Fruit fly (Drosophila melanogaster) whole organism, embryonic: ENCODE data around the gene CG44040.
A peak's percentile ranks its signal among the peaks of the same experiment; 100 is the strongest.

Source experiments
- Antp ChIP-seq: fragments of 200-800 bp; sonication (Bioruptor generic); optimal IDR thresholded peaks from 3 replicates; lab custom pipeline; 2016; ENCODE audit warnings: missing biosample characterization, missing genetic modification characterization
- B-H1 ChIP-seq: fragments of 200-800 bp; sonication (Bioruptor generic); IDR thresholded peaks from 3 replicates; pipeline ENCODE4 v1.3.6; 2022; ENCODE audit warnings: missing biosample characterization, missing genetic modification characterization
- Blimp-1 ChIP-seq: fragments of 200-800 bp; sonication (Bioruptor generic); optimal IDR thresholded peaks from 3 replicates; lab custom pipeline; 2018; ENCODE audit warnings: missing biosample characterization, missing genetic modification characterization, mild to moderate bottlenecking, moderate library complexity, missing genetic modification reagents
- CG1024 ChIP-seq: fragments of 200-800 bp; sonication (Bioruptor generic); IDR thresholded peaks from 2 replicates; pipeline ENCODE4 v1.3.6; 2022; ENCODE audit warnings: missing biosample characterization, missing genetic modification characterization
- CG10543 ChIP-seq: fragments of 200-800 bp; sonication (Bioruptor generic); optimal IDR thresholded peaks from 3 replicates; lab custom pipeline; 2017; ENCODE audit warnings: missing biosample characterization, mild to moderate bottlenecking, missing genetic modification characterization, moderate library complexity
- CG11695 ChIP-seq: fragments of 200-800 bp; sonication (Bioruptor generic); IDR thresholded peaks from 3 replicates; pipeline ENCODE4 v1.3.6; 2022; ENCODE audit warnings: missing biosample characterization, missing genetic modification characterization
- CG12391 ChIP-seq: fragments of 200-800 bp; sonication (Bioruptor generic); optimal IDR thresholded peaks from 3 replicates; lab custom pipeline; 2018; ENCODE audit warnings: missing biosample characterization, mild to moderate bottlenecking, missing genetic modification characterization, moderate library complexity
- CG13123 ChIP-seq: fragments of 200-800 bp; sonication (Bioruptor generic); optimal IDR thresholded peaks from 2 replicates; lab custom pipeline; 2016; ENCODE audit warnings: missing biosample characterization, missing genetic modification characterization
- CG13894 ChIP-seq: fragments of 200-800 bp; sonication (Bioruptor generic); optimal IDR thresholded peaks from 3 replicates; lab custom pipeline; 2018; ENCODE audit warnings: missing biosample characterization, mild to moderate bottlenecking, missing genetic modification characterization, moderate library complexity
- CG14710 ChIP-seq: fragments of 200-800 bp; sonication (Bioruptor generic); optimal IDR thresholded peaks from 3 replicates; lab custom pipeline; 2019; ENCODE audit warnings: missing biosample characterization, mild to moderate bottlenecking, missing genetic modification characterization, moderate library complexity
- CG1603 ChIP-seq: fragments of 200-800 bp; sonication (Bioruptor generic); optimal IDR thresholded peaks from 2 replicates; lab custom pipeline; 2019; ENCODE audit warnings: missing biosample characterization, mild to moderate bottlenecking, missing genetic modification characterization, moderate library complexity
- CG18262 ChIP-seq: fragments of 200-800 bp; optimal IDR thresholded peaks from 3 replicates; lab custom pipeline; 2019; ENCODE audit warnings: missing biosample characterization, mild to moderate bottlenecking, missing genetic modification characterization, moderate library complexity
- CG32532 ChIP-seq: fragments of 200-800 bp; sonication (Bioruptor generic); IDR thresholded peaks from 2 replicates; pipeline ENCODE4 v1.3.6; 2022; ENCODE audit warnings: missing biosample characterization, missing genetic modification characterization
- CG33213 ChIP-seq: fragments of 200-800 bp; sonication (Bioruptor generic); optimal IDR thresholded peaks from 3 replicates; lab custom pipeline; 2016; ENCODE audit warnings: missing biosample characterization, missing genetic modification characterization
- CG34422 ChIP-seq: fragments of 200-800 bp; sonication (Bioruptor generic); IDR thresholded peaks from 3 replicates; pipeline ENCODE4 v1.3.6; 2022; ENCODE audit warnings: missing biosample characterization, missing genetic modification characterization
- CG4328 ChIP-seq: fragments of 200-800 bp; sonication (Bioruptor generic); optimal IDR thresholded peaks from 3 replicates; lab custom pipeline; 2017; ENCODE audit warnings: missing biosample characterization, missing genetic modification reagents, missing genetic modification characterization
- CG4617 ChIP-seq: fragments of 200-800 bp; sonication (Bioruptor generic); optimal IDR thresholded peaks from 3 replicates; lab custom pipeline; 2016; ENCODE audit warnings: missing biosample characterization, missing genetic modification characterization, borderline replicate concordance
- CG4854 ChIP-seq: fragments of 200-800 bp; sonication (Bioruptor generic); optimal IDR thresholded peaks from 2 replicates; lab custom pipeline; 2016; ENCODE audit warnings: missing biosample characterization, missing genetic modification characterization, inconsistent platforms
- CG6175 ChIP-seq: fragments of 200-800 bp; sonication (Bioruptor generic); IDR thresholded peaks from 3 replicates; pipeline ENCODE4 v1.3.6; 2022; ENCODE audit warnings: missing biosample characterization, missing genetic modification characterization
- CG6654 ChIP-seq: fragments of 200-800 bp; sonication (Bioruptor generic); optimal IDR thresholded peaks from 2 replicates; lab custom pipeline; 2017; ENCODE audit warnings: missing biosample characterization, mild to moderate bottlenecking, missing genetic modification characterization
- CG7786 ChIP-seq: fragments of 200-800 bp; sonication (Bioruptor generic); optimal IDR thresholded peaks from 2 replicates; lab custom pipeline; 2016; ENCODE audit warnings: missing biosample characterization, missing genetic modification characterization
- CG7963 ChIP-seq: fragments of 200-800 bp; sonication (Bioruptor generic); IDR thresholded peaks from 3 replicates; pipeline ENCODE4 v1.3.6; 2022; ENCODE audit warnings: missing biosample characterization, missing genetic modification characterization; ENCODE audit not compliant: partially characterized antibody
- CG8359 ChIP-seq: fragments of 200-800 bp; sonication (Bioruptor generic); optimal IDR thresholded peaks from 2 replicates; lab custom pipeline; 2017; ENCODE audit warnings: missing biosample characterization, mild to moderate bottlenecking, missing genetic modification characterization, borderline replicate concordance
- CG9215 ChIP-seq: fragments of 200-800 bp; sonication (Bioruptor generic); IDR thresholded peaks from 2 replicates; pipeline ENCODE4 v1.3.6; 2022; ENCODE audit warnings: missing biosample characterization, missing genetic modification characterization
- CG9797 ChIP-seq: fragments of 200-800 bp; sonication (Bioruptor generic); optimal IDR thresholded peaks from 3 replicates; lab custom pipeline; 2018; ENCODE audit warnings: missing biosample characterization, mild to moderate bottlenecking, missing genetic modification characterization
- Drgx ChIP-seq: fragments of 200-800 bp; sonication (Bioruptor generic); IDR thresholded peaks from 2 replicates; pipeline ENCODE4 v1.3.6; 2022; ENCODE audit warnings: missing biosample characterization, missing genetic modification characterization
- E2f2 ChIP-seq: fragments of 200-800 bp; sonication (Bioruptor generic); IDR thresholded peaks from 2 replicates; pipeline ENCODE4 v1.3.6; 2022; ENCODE audit warnings: missing biosample characterization, missing genetic modification characterization
- Eip74EF ChIP-seq, 2 experiments: fragments of 200-800 bp in 1 of 2; fragments of >200 bp in 1 of 2; sonication (Bioruptor generic) in 1 of 2; optimal IDR thresholded peaks; 2 replicates each; lab custom pipeline; 2017 to 2019; ENCODE audit warnings: missing biosample characterization in 2 of 2, missing genetic modification characterization in 2 of 2, mild to moderate bottlenecking in 1 of 2, moderate library complexity in 1 of 2
- Hmx ChIP-seq: fragments of 200-800 bp; sonication (Bioruptor generic); optimal IDR thresholded peaks from 2 replicates; lab custom pipeline; 2016; ENCODE audit warnings: missing biosample characterization, missing genetic modification characterization
- Hr3 ChIP-seq: fragments of 200-800 bp; sonication (Bioruptor generic); optimal IDR thresholded peaks from 3 replicates; lab custom pipeline; 2016; ENCODE audit warnings: missing biosample characterization, missing genetic modification characterization
- MESR4 ChIP-seq: fragments of 200-800 bp; sonication (Bioruptor generic); optimal IDR thresholded peaks from 2 replicates; lab custom pipeline; 2018; ENCODE audit warnings: missing biosample characterization, mild to moderate bottlenecking, missing genetic modification characterization, moderate library complexity
- Nf-YA ChIP-seq: fragments of 200-800 bp; sonication (Bioruptor generic); IDR thresholded peaks from 2 replicates; pipeline ENCODE4 v1.3.6; 2022; ENCODE audit warnings: missing biosample characterization, missing genetic modification characterization
- Oaz ChIP-seq: fragments of 200-800 bp; sonication (Bioruptor generic); IDR thresholded peaks from 2 replicates; pipeline ENCODE4 v1.3.6; 2022; ENCODE audit warnings: missing biosample characterization, missing genetic modification characterization
- Pdp1 ChIP-seq, 2 experiments: fragments of 200-800 bp; sonication (Bioruptor generic); optimal IDR thresholded peaks; 3 replicates each; lab custom pipeline; 2016; ENCODE audit warnings: missing biosample characterization in 2 of 2, missing genetic modification characterization in 2 of 2, mild to moderate bottlenecking in 1 of 2, moderate library complexity in 1 of 2
- Poxn ChIP-seq: fragments of 200-800 bp; sonication (Bioruptor generic); IDR thresholded peaks from 2 replicates; pipeline ENCODE4 v1.3.6; 2022; ENCODE audit warnings: missing biosample characterization, missing genetic modification characterization
- Ssrp ChIP-seq: fragments of 200-800 bp; sonication (Bioruptor generic); optimal IDR thresholded peaks from 2 replicates; lab custom pipeline; 2018; ENCODE audit warnings: missing biosample characterization, mild to moderate bottlenecking, missing genetic modification characterization, moderate library complexity
- Xrp1 ChIP-seq: fragments of 200-800 bp; sonication (Bioruptor generic); IDR thresholded peaks from 2 replicates; pipeline ENCODE4 v1.3.6; 2022; ENCODE audit warnings: missing biosample characterization, missing genetic modification characterization
- al ChIP-seq: fragments of 200-800 bp; sonication (Bioruptor generic); IDR thresholded peaks from 2 replicates; pipeline ENCODE4 v1.3.6; 2022; ENCODE audit warnings: missing biosample characterization, missing genetic modification characterization
- bigmax ChIP-seq: fragments of 200-800 bp; sonication (Bioruptor generic); optimal IDR thresholded peaks from 2 replicates; lab custom pipeline; 2018; ENCODE audit warnings: missing biosample characterization, mild to moderate bottlenecking, missing genetic modification characterization
- chm ChIP-seq: fragments of 200-800 bp; sonication (Bioruptor generic); IDR thresholded peaks from 2 replicates; pipeline ENCODE4 v1.3.6; 2022; ENCODE audit warnings: missing biosample characterization, missing genetic modification characterization
- en ChIP-seq: fragments of 200-800 bp; sonication (Bioruptor generic); optimal IDR thresholded peaks from 2 replicates; lab custom pipeline; 2016; ENCODE audit warnings: missing biosample characterization, missing genetic modification characterization
- lbe ChIP-seq: fragments of 200-800 bp; sonication (Bioruptor generic); optimal IDR thresholded peaks from 2 replicates; lab custom pipeline; 2016; ENCODE audit warnings: missing biosample characterization, mild to moderate bottlenecking, missing genetic modification characterization
- nom ChIP-seq: fragments of 200-800 bp; sonication (Bioruptor generic); optimal IDR thresholded peaks from 2 replicates; lab custom pipeline; 2017; ENCODE audit warnings: missing biosample characterization, missing genetic modification characterization, mild to moderate bottlenecking, moderate library complexity, missing genetic modification reagents
- oc ChIP-seq: fragments of 200-800 bp; sonication (Bioruptor generic); optimal IDR thresholded peaks from 2 replicates; lab custom pipeline; 2018; ENCODE audit warnings: missing biosample characterization, mild to moderate bottlenecking, missing genetic modification characterization, moderate library complexity
- phol ChIP-seq: fragments of 200-800 bp; sonication (Bioruptor generic); optimal IDR thresholded peaks from 3 replicates; lab custom pipeline; 2018; ENCODE audit warnings: missing biosample characterization, mild to moderate bottlenecking, missing genetic modification characterization, moderate library complexity
- pzg ChIP-seq: fragments of 200-800 bp; sonication (Bioruptor generic); optimal IDR thresholded peaks from 3 replicates; lab custom pipeline; 2018; ENCODE audit warnings: missing biosample characterization, mild to moderate bottlenecking, missing genetic modification characterization, moderate library complexity
- sim ChIP-seq: fragments of 200-800 bp; sonication (Bioruptor generic); IDR thresholded peaks from 2 replicates; pipeline ENCODE4 v1.3.6; 2022; ENCODE audit warnings: missing biosample characterization, missing genetic modification characterization
- slp2 ChIP-seq: fragments of 200-800 bp; sonication (Bioruptor generic); optimal IDR thresholded peaks from 2 replicates; lab custom pipeline; 2016; ENCODE audit warnings: missing biosample characterization, missing genetic modification characterization
- sqz ChIP-seq: fragments of 200-800 bp; sonication (Bioruptor generic); optimal IDR thresholded peaks from 3 replicates; lab custom pipeline; 2018; ENCODE audit warnings: missing biosample characterization, mild to moderate bottlenecking, missing genetic modification characterization
- stc ChIP-seq: fragments of 200-800 bp; sonication (Bioruptor generic); IDR thresholded peaks from 2 replicates; pipeline ENCODE4 v1.3.6; 2022; ENCODE audit warnings: missing biosample characterization, missing genetic modification characterization
- vfl ChIP-seq: fragments of 200-800 bp; sonication (Bioruptor generic); optimal IDR thresholded peaks from 2 replicates; lab custom pipeline; 2016; ENCODE audit warnings: missing biosample characterization, missing genetic modification characterization
- z ChIP-seq: fragments of 200-800 bp; sonication (Bioruptor generic); IDR thresholded peaks from 3 replicates; pipeline ENCODE4 v1.3.6; 2022; ENCODE audit warnings: missing biosample characterization, missing genetic modification characterization

The CG44040 gene

dm6 chr3R:15316326-15316725 is 3.9 kb upstream of the CG44040 start, which contains the start of gene CG14866 (continued):
- TF ChIP-seq CG34422 (GFP tag; lab: Robert Waterston, UW), result peak; percentile 29; the same call in 1 of the 3 replicates
- TF ChIP-seq B-H1 (GFP tag; lab: Robert Waterston, UW), result no peak
- no peak for TF ChIP-seq Ssrp (tag; lab: Kevin White, UChicago)
- no peak for TF ChIP-seq en (GFP tag; lab: Kevin White, UChicago)
- TF ChIP-seq CG12391 (tag; lab: Kevin White, UChicago), result no peak
- TF ChIP-seq Hmx (GFP tag; lab: Kevin White, UChicago), result no peak
- no peak for TF ChIP-seq Oaz
- 0 out of 2 replicates have a peak, but pooled peaks have one; percentile 2 for TF ChIP-seq Drgx (GFP tag; lab: Robert Waterston, UW)
- TF ChIP-seq CG32532 (GFP tag; lab: Robert Waterston, UW), result 0 out of 2 replicates have a peak, but pooled peaks have one; percentile 12
- no peak for TF ChIP-seq chm (GFP tag; lab: Robert Waterston, UW)
- TF ChIP-seq CG13894, result no peak
- TF ChIP-seq CG9215 (GFP tag; lab: Robert Waterston, UW), result no peak
- no peak for TF ChIP-seq oc (tag; lab: Kevin White, UChicago)
- TF ChIP-seq sim (GFP tag; lab: Robert Waterston, UW), result no peak
- TF ChIP-seq CG4854 (GFP tag; lab: Kevin White, UChicago), result no peak
- TF ChIP-seq stc (GFP tag; lab: Robert Waterston, UW), result 0 out of 2 replicates have a peak, but pooled peaks have one; percentile 6
- no peak for TF ChIP-seq CG13123 (GFP tag; lab: Kevin White, UChicago)
- TF ChIP-seq vfl (GFP tag; lab: Kevin White, UChicago), result no peak
- no peak for TF ChIP-seq CG18262 (tag; lab: Kevin White, UChicago)
- TF ChIP-seq bigmax, result no peak
- TF ChIP-seq CG11695, result no peak
- TF ChIP-seq Blimp-1 (GFP tag; lab: Kevin White, UChicago), result peak; percentile 85
- no peak for TF ChIP-seq Hr3 (GFP tag; lab: Kevin White, UChicago)
- 0 out of 2 replicates have a peak, but pooled peaks have one; percentile 7 for TF ChIP-seq Nf-YA (GFP tag; lab: Robert Waterston, UW)
- peak; percentile 95 for TF ChIP-seq CG8359 (GFP tag; lab: Kevin White, UChicago)
- no peak for TF ChIP-seq CG7963
- peak in 1 of 2 experiments; percentile 15 for TF ChIP-seq Pdp1 (GFP tag; optimal IDR thresholded peaks at IDR 0.05; lab: Kevin White, UChicago)

- no peak for TF ChIP-seq CG1024
- TF ChIP-seq pzg (GFP tag; lab: Kevin White, UChicago), result peak; percentile 50
- no peak for TF ChIP-seq CG1603
- no peak for TF ChIP-seq CG33213 (GFP tag; lab: Kevin White, UChicago)
- TF ChIP-seq CG14710 (tag; lab: Kevin White, UChicago), result no peak
- no peak for TF ChIP-seq CG6175 (GFP tag; lab: Robert Waterston, UW)
- TF ChIP-seq CG4328 (GFP tag; lab: Kevin White, UChicago), result no peak
- TF ChIP-seq nom (GFP tag; lab: Kevin White, UChicago), result no peak
- no peak for TF ChIP-seq CG7786 (GFP tag; lab: Kevin White, UChicago)
- no peak for TF ChIP-seq Poxn (GFP tag; lab: Robert Waterston, UW)
- TF ChIP-seq CG4617, result peak; percentile 82
- no peak for TF ChIP-seq lbe
- TF ChIP-seq sqz, result no peak
- TF ChIP-seq CG6654 (GFP tag; lab: Kevin White, UChicago), result no peak
- no peak for TF ChIP-seq CG10543 (GFP tag; lab: Kevin White, UChicago)
- TF ChIP-seq MESR4, result peak; percentile 87
- no peak for TF ChIP-seq Eip74EF (GFP tag; optimal IDR thresholded peaks at IDR 0.05; lab: Kevin White, UChicago)
- no peak for TF ChIP-seq phol (tag; lab: Kevin White, UChicago)
- TF ChIP-seq CG9797, result peak; percentile 40
- TF ChIP-seq Xrp1, result no peak
- no peak for TF ChIP-seq E2f2 (GFP tag; lab: Robert Waterston, UW)
- no peak for TF ChIP-seq Antp (GFP tag; lab: Kevin White, UChicago)
- TF ChIP-seq slp2 (GFP tag; lab: Kevin White, UChicago), result no peak
- TF ChIP-seq al, result no peak
- no peak for TF ChIP-seq z
Observed at dm6 chr3R:15320747-15321085, 538 bp downstream of the CG44040 start, which contains the start of gene ear. ear (plus strand) TSS chr3R:15320756.
